Worm (Caenorhabditis elegans): ENCODE data around the gene sluh-7.

Gene sluh-7

DNA sequence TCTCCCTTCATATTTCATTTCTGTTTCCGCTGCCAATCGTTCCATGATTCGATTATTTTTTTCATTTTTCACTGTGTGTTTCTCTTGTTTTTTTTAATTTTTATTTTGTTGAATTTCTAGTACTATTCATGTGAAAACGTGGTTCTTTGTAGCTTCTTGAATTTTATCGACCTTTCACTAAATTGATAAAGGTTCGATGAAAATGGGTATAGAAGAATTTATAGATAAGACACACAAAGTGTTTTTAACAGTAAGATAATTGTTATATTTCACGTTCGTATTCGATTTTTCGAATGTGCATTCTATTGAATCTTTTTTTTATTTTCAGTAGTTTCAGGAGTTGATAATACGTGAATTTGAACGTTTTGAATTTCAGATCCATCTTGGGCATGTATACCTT is 16.3 kb upstream of the sluh-7 start, which contains the start of gene ugt-49:
TSS of gene ugt-49 (plus strand) at position 371 of the 400 bp plus-strand sequence.
- TF ChIP-seq lir-1 (GFP tag; conservative IDR thresholded peaks at IDR 0.05) (no peak), bed-2 (GFP tag; IDR thresholded peaks at IDR 0.05) (no peak)

DNA sequence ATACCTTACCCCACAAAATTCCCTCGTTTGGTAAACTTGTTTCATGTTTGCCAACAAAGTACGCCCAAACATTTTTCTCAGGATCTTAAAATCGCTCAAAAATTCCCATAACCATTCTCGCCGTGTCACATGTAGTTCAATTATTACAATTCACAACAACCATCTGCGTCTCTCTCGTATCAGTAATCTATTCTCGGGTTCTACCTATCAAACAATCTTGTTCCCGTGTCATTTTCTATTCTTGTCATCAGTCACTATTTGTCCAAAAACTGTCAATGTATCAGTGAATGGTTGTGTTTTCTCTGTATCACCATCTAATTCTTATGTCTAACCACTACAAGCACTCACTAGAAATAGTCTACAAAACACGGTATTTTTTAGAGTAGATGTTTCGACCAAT is 15.6 kb upstream of the sluh-7 start:
- TF ChIP-seq F49E8.2 (tag; optimal IDR thresholded peaks at IDR 0.05; ENCODE audit: insufficient read depth), result no peak
- no peak for TF ChIP-seq mel-28 (tag; optimal IDR thresholded peaks at IDR 0.05; ENCODE audit: borderline replicate concordance)
- peak; percentile 35 for TF ChIP-seq lin-40 (tag; optimal IDR thresholded peaks at IDR 0.05)
- TF ChIP-seq pha-4 (tag; optimal IDR thresholded peaks at IDR 0.05), result no peak
- no peak for TF ChIP-seq T07F8.4 (tag; optimal IDR thresholded peaks at IDR 0.05)
- peak; percentile 8 for TF ChIP-seq ets-4 (GFP tag; optimal IDR thresholded peaks at IDR 0.05)
- TF ChIP-seq ztf-6 (GFP tag; IDR thresholded peaks at IDR 0.05), result no peak
- TF ChIP-seq hmg-20 (GFP tag; IDR thresholded peaks at IDR 0.05), result no peak
- 0 out of 2 replicates have a peak, but pooled peaks have one; percentile 9 for TF ChIP-seq pbrm-1 (GFP tag; IDR thresholded peaks at IDR 0.05)
- peak; percentile 28 for TF ChIP-seq lin-54 (GFP tag; optimal IDR thresholded peaks at IDR 0.05)
- peak; percentile 67 for TF ChIP-seq hmg-1.2 (GFP tag; IDR thresholded peaks at IDR 0.05)
- peak; percentile 93 to 94 for TF ChIP-seq let-607 (tag; optimal IDR thresholded peaks at IDR 0.05)
- TF ChIP-seq unc-130 (GFP tag; optimal IDR thresholded peaks at IDR 0.05), result no peak
- no peak for TF ChIP-seq egl-18 (GFP tag; IDR thresholded peaks at IDR 0.05)
- peak; percentile 28 for TF ChIP-seq tlf-1 (GFP tag; optimal IDR thresholded peaks at IDR 0.05)
- TF ChIP-seq nhr-80 (tag; optimal IDR thresholded peaks at IDR 0.05), result peak; percentile 92
- no peak for TF ChIP-seq madf-6 (GFP tag; IDR thresholded peaks at IDR 0.05)
- no peak for TF ChIP-seq D2030.7 (GFP tag; IDR thresholded peaks at IDR 0.05)
- no peak for TF ChIP-seq Y79H2A.3 (GFP tag; conservative IDR thresholded peaks at IDR 0.05)
- peak; percentile 28 for TF ChIP-seq chd-7 (tag; optimal IDR thresholded peaks at IDR 0.05)
- TF ChIP-seq unc-62 (GFP tag; optimal IDR thresholded peaks at IDR 0.05), result peak; percentile 82
- peak; percentile 4 for TF ChIP-seq atf-7 (tag; optimal IDR thresholded peaks at IDR 0.05)
- TF ChIP-seq F37B4.10 (GFP tag; IDR thresholded peaks at IDR 0.05), result 0 out of 2 replicates have a peak, but pooled peaks have one; percentile 33
- peak; percentile 3 for TF ChIP-seq madf-10 (tag; optimal IDR thresholded peaks at IDR 0.05)
- TF ChIP-seq let-526 (GFP tag; IDR thresholded peaks at IDR 0.05), result 0 out of 2 replicates have a peak, but pooled peaks have one; percentile 32
- TF ChIP-seq tbp1 (GFP tag; optimal IDR thresholded peaks at IDR 0.05), result peak; percentile 30
- TF ChIP-seq tbx-9 (tag; optimal IDR thresholded peaks at IDR 0.05; ENCODE audit: borderline replicate concordance), result no peak

DNA sequence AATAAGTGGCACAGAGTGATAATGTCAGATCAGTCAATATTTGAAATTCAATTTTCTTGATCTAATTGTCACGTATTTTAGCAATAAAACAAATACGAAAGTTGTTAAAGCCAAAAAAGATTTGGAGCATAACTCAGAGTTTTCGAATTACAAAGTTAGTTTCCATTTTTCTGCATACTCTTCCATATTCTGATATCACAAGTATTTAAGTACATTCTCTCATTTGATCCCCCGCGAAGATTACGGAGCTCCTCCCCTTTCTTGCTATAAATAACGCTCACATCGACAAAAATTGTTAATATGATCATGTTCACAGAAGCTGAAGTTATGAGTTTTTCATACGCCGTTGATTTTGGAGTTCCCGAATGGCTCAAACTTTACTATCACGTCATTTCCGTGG is 12.6 kb upstream of the sluh-7 start, which contains the start of gene sri-20:
TSS of gene sri-20 (plus strand) at position 301 of the 400 bp plus-strand sequence.
- TF ChIP-seq ztf-28 (GFP tag; IDR thresholded peaks at IDR 0.05), result no peak
- TF ChIP-seq B0336.3 (GFP tag; IDR thresholded peaks at IDR 0.05), result no peak
- TF ChIP-seq ztf-22 (GFP tag; optimal IDR thresholded peaks at IDR 0.05), result no peak
- TF ChIP-seq lin-40 (tag; optimal IDR thresholded peaks at IDR 0.05), result no peak
- TF ChIP-seq madf-3 (GFP tag; IDR thresholded peaks at IDR 0.05), result no peak
- TF ChIP-seq hrde-1 (tag; optimal IDR thresholded peaks at IDR 0.05; ENCODE audit: borderline replicate concordance), result no peak
- TF ChIP-seq F39B2.1 (GFP tag; IDR thresholded peaks at IDR 0.05), result no peak
- TF ChIP-seq cebp-1 (GFP tag; IDR thresholded peaks at IDR 0.05), result no peak
- no peak for TF ChIP-seq cebp-1 (tag; optimal IDR thresholded peaks at IDR 0.05)
- no peak for TF ChIP-seq nhr-90 (tag; optimal IDR thresholded peaks at IDR 0.05)
- no peak for TF ChIP-seq T07F8.4 (tag; optimal IDR thresholded peaks at IDR 0.05)

Measured in whole organism, young adult.